Worm (Caenorhabditis elegans) whole organism, mixed stage, embryonic: Measurements from ENCODE around the gene srh-92.

ENCODE experiments used
- bed-3 ChIP-seq: fragments of 200-800 bp; sonication (Bioruptor generic); optimal IDR thresholded peaks from 3 replicates; lab custom pipeline; 2018; ENCODE audit warnings: mild to moderate bottlenecking, missing genetic modification characterization, moderate library complexity, missing compliant biosample characterization
- ceh-39 ChIP-seq: fragments of 150-350 bp; optimal IDR thresholded peaks from 2 replicates; lab custom pipeline; 2014; ENCODE audit warnings: missing biosample characterization, missing genetic modification characterization
- ceh-43 ChIP-seq: fragments of 200-800 bp; sonication (Bioruptor generic); optimal IDR thresholded peaks from 2 replicates; lab custom pipeline; 2018; ENCODE audit warnings: mild to moderate bottlenecking, missing genetic modification characterization, moderate library complexity, missing compliant biosample characterization
- ceh-83 ChIP-seq: fragments of 200-800 bp; sonication (Bioruptor generic); optimal IDR thresholded peaks from 2 replicates; lab custom pipeline; 2018; ENCODE audit warnings: mild to moderate bottlenecking, missing genetic modification characterization, missing compliant biosample characterization
- ces-1 ChIP-seq: fragments of 150-350 bp; optimal IDR thresholded peaks from 2 replicates; lab custom pipeline; 2014; ENCODE audit warnings: missing biosample characterization, missing genetic modification reagents, missing genetic modification characterization
- cnd-1 ChIP-seq: fragments of 200-800 bp; sonication (Bioruptor generic); optimal IDR thresholded peaks from 2 replicates; lab custom pipeline; 2018; ENCODE audit warnings: mild to moderate bottlenecking, missing genetic modification characterization, missing compliant biosample characterization
- drap-1 ChIP-seq: fragments of 200-800 bp; sonication (Bioruptor generic); optimal IDR thresholded peaks from 3 replicates; lab custom pipeline; 2018; ENCODE audit warnings: mild to moderate bottlenecking, missing genetic modification characterization, missing compliant biosample characterization
- elt-1 ChIP-seq: sonication (generic microtip); optimal IDR thresholded peaks from 2 replicates; lab custom pipeline; 2017; ENCODE audit warnings: missing genetic modification characterization, mild to moderate bottlenecking, missing compliant biosample characterization, antibody characterized with exemption, moderate library complexity, borderline replicate concordance; ENCODE audit not compliant: insufficient read depth
- elt-3 ChIP-seq: fragments of 150-350 bp; optimal IDR thresholded peaks from 2 replicates; lab custom pipeline; 2014; ENCODE audit warnings: missing biosample characterization, missing genetic modification characterization
- flh-1 ChIP-seq: fragments of 200-800 bp; sonication (Bioruptor generic); optimal IDR thresholded peaks from 2 replicates; lab custom pipeline; 2018; ENCODE audit warnings: mild to moderate bottlenecking, missing genetic modification characterization, moderate library complexity, missing compliant biosample characterization
- ham-2 ChIP-seq: fragments of 200-800 bp; sonication (Bioruptor generic); optimal IDR thresholded peaks from 2 replicates; lab custom pipeline; 2018; ENCODE audit warnings: mild to moderate bottlenecking, missing genetic modification characterization, missing compliant biosample characterization
- lin-13 ChIP-seq: fragments of 150-350 bp; optimal IDR thresholded peaks from 2 replicates; lab custom pipeline; 2014; ENCODE audit warnings: missing biosample characterization, missing genetic modification characterization
- lin-32 ChIP-seq: fragments of 200-800 bp; sonication (Bioruptor generic); optimal IDR thresholded peaks from 2 replicates; lab custom pipeline; 2018; ENCODE audit warnings: mild to moderate bottlenecking, missing genetic modification characterization, missing compliant biosample characterization
- lsy-2 ChIP-seq: fragments of 150-350 bp; optimal IDR thresholded peaks from 2 replicates; lab custom pipeline; 2014; ENCODE audit warnings: missing biosample characterization, missing genetic modification characterization
- mab-5 ChIP-seq: fragments of 150-350 bp; optimal IDR thresholded peaks from 2 replicates; lab custom pipeline; 2014; ENCODE audit warnings: missing biosample characterization, missing genetic modification characterization
- mep-1 ChIP-seq: fragments of 150-350 bp; optimal IDR thresholded peaks from 2 replicates; lab custom pipeline; 2017; ENCODE audit warnings: missing biosample characterization, missing genetic modification reagents, missing genetic modification characterization, inconsistent platforms
- mls-2 ChIP-seq: sonication (generic microtip); optimal IDR thresholded peaks from 2 replicates; lab custom pipeline; 2016; ENCODE audit warnings: mild to moderate bottlenecking, missing genetic modification characterization, moderate library complexity, missing compliant biosample characterization
- nhr-12 ChIP-seq: fragments of 150-350 bp; optimal IDR thresholded peaks from 2 replicates; lab custom pipeline; 2014; ENCODE audit warnings: missing biosample characterization, missing genetic modification characterization
- nhr-2 ChIP-seq: fragments of 150-350 bp; optimal IDR thresholded peaks from 2 replicates; lab custom pipeline; 2014; ENCODE audit warnings: missing biosample characterization, missing genetic modification characterization
- nhr-237 ChIP-seq: fragments of 150-350 bp; optimal IDR thresholded peaks from 2 replicates; lab custom pipeline; 2014; ENCODE audit warnings: missing biosample characterization, missing genetic modification characterization
- nhr-28 ChIP-seq: fragments of 150-350 bp; optimal IDR thresholded peaks from 2 replicates; lab custom pipeline; 2014; ENCODE audit warnings: missing biosample characterization, missing genetic modification characterization
- nhr-76 ChIP-seq: sonication (generic microtip); optimal IDR thresholded peaks from 2 replicates; lab custom pipeline; 2017; ENCODE audit warnings: missing biosample characterization, missing genetic modification characterization
- pha-4 ChIP-seq: fragments of 150-350 bp; optimal IDR thresholded peaks from 2 replicates; lab custom pipeline; 2018; ENCODE audit warnings: missing biosample characterization, missing genetic modification reagents, missing genetic modification characterization
- sem-2 ChIP-seq: fragments of 200-800 bp; sonication (Bioruptor generic); optimal IDR thresholded peaks from 2 replicates; lab custom pipeline; 2018; ENCODE audit warnings: mild to moderate bottlenecking, missing genetic modification characterization, missing compliant biosample characterization
- snpc-4 ChIP-seq: fragments of 150-350 bp; optimal IDR thresholded peaks from 2 replicates; lab custom pipeline; 2014; ENCODE audit warnings: missing biosample characterization, missing genetic modification characterization
- sptf-1 ChIP-seq: sonication (generic microtip); optimal IDR thresholded peaks from 2 replicates; lab custom pipeline; 2017; ENCODE audit warnings: mild to moderate bottlenecking, missing genetic modification characterization, moderate library complexity, missing compliant biosample characterization
- tbx-8 ChIP-seq: fragments of 200-800 bp; sonication (Bioruptor generic); optimal IDR thresholded peaks from 2 replicates; lab custom pipeline; 2018; ENCODE audit warnings: mild to moderate bottlenecking, missing genetic modification characterization, moderate library complexity, missing compliant biosample characterization
- unc-120 ChIP-seq: sonication (generic microtip); optimal IDR thresholded peaks from 2 replicates; lab custom pipeline; 2017; ENCODE audit warnings: missing genetic modification characterization, missing compliant biosample characterization; ENCODE audit not compliant: poor library complexity, severe bottlenecking
- unc-39 ChIP-seq: fragments of 150-350 bp; optimal IDR thresholded peaks from 2 replicates; lab custom pipeline; 2014; ENCODE audit warnings: missing biosample characterization, missing genetic modification characterization
- unc-62 ChIP-seq: fragments of 150-350 bp; optimal IDR thresholded peaks from 2 replicates; lab custom pipeline; 2014; ENCODE audit warnings: missing biosample characterization, missing genetic modification reagents, missing genetic modification characterization
- zip-8 ChIP-seq: fragments of 150-350 bp; optimal IDR thresholded peaks from 2 replicates; lab custom pipeline; 2014; ENCODE audit warnings: missing biosample characterization, missing genetic modification characterization
- ztf-11 ChIP-seq: fragments of 150-350 bp; optimal IDR thresholded peaks from 2 replicates; lab custom pipeline; 2014; ENCODE audit warnings: missing biosample characterization, missing genetic modification characterization

The srh-92 gene

DNA sequence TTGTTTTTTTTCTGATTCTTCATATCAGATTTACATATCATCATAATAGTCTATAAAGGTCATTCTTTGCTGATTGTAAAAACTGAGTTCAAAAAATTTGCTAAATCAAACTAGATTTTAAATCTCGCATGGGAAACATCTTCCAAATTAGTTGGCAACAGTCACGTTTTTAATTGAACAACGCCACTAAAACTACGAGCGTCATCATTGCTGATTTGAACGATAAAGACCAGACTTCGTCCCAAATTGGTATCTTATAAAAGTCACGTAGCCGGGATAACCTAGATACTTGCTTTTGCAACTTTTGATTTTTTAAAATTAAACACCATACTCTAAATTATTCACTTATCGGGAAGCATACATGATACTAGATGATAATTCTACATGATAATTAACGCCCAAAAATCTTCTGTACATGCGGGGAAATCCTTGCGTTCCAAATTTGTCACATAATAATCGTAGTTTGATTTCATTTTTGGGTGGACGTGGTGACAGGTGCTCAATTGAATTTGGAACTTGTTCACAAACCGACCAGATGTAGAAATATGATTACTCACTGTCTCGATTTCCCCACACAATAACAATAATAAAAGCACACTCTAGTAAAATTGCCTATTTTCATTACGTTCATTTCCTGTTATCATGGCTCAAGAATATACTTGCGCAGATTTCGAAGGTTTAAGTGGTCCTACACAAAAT lies 43.6 kb downstream of the srh-92 start, which contains the start of gene srw-67:
srw-67 (plus strand) TSS at position 643 of the 699 bp plus-strand sequence.
- no peak for TF ChIP-seq nhr-237 (tag; lab: Kevin White, UChicago)
- TF ChIP-seq bed-3, result no peak
- no peak for TF ChIP-seq mab-5 (tag; lab: Kevin White, UChicago)
- no peak for TF ChIP-seq pha-4 (tag; lab: Kevin White, UChicago)
- no peak for TF ChIP-seq ces-1 (GFP tag; lab: Kevin White, UChicago)
- no peak for TF ChIP-seq unc-120 (tag; lab: Kevin White, UChicago)
- TF ChIP-seq lin-13 (tag; lab: Kevin White, UChicago), result no peak
- TF ChIP-seq unc-62, result no peak
- no peak for TF ChIP-seq lsy-2 (tag; lab: Kevin White, UChicago)
- TF ChIP-seq tbx-8 (GFP tag; lab: Kevin White, UChicago), result no peak
- no peak for TF ChIP-seq nhr-28
- no peak for TF ChIP-seq sptf-1 (tag; lab: Kevin White, UChicago)
- TF ChIP-seq, all 35 proteins: peak for 0

ce11 chrV:7416569-7416968 lies 44.2 kb downstream of the srh-92 start:
- TF ChIP-seq elt-1 (tag; lab: Kevin White, UChicago) (no peak), ceh-43 (GFP tag; lab: Kevin White, UChicago) (no peak), sem-2 (GFP tag; lab: Kevin White, UChicago) (no peak), mls-2 (tag; lab: Kevin White, UChicago) (no peak), lin-32 (no peak), tbx-8 (GFP tag; lab: Kevin White, UChicago) (no peak), cnd-1 (tag; lab: Kevin White, UChicago) (no peak), unc-39 (tag; lab: Kevin White, UChicago) (no peak), unc-62 (no peak), nhr-12 (no peak), zip-8 (no peak), drap-1 (GFP tag; lab: Kevin White, UChicago) (no peak), snpc-4 (no peak), lsy-2 (tag; lab: Kevin White, UChicago) (no peak), nhr-28 (no peak), ceh-39 (tag; lab: Kevin White, UChicago) (no peak), mab-5 (tag; lab: Kevin White, UChicago) (no peak), ztf-11 (tag; lab: Kevin White, UChicago) (no peak), pha-4 (tag; lab: Kevin White, UChicago) (no peak), unc-120 (tag; lab: Kevin White, UChicago) (no peak)

DNA sequence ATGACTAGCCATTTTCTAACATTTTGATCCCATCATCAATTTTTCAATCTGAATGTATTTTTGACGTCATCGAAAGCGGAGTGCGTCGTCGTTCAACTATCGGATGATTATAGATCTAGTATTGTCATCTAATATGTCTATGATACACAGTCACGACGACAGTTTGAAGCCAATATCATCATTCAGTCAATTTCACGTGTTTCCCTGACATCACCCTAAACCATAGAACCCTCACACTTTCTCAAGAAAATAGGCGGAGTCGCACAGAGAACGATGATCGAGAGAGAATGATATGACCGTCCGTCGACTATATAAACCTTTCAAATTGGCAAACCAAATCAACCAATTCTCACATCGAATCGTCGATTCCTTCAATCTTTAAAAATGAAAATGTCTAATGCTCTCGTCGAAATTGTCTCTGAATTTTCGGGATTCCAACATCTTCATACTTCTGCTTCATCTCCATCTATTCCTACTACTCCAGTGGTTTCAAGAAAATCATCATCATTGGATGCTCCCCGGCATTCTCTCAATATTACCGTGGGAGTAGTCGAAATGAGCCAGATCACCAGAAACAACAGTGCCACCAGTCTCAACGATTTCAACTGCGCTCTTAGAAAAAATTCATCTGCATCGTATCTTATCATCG lies 44.9 kb downstream of the srh-92 start, which contains the start of gene F18E3.13:
F18E3.13 (plus strand) TSS at position 385 of the 649 bp plus-strand sequence.
- TF ChIP-seq elt-3 (tag; lab: Kevin White, UChicago) (peak; percentile 22), lin-32 (no peak), cnd-1 (tag; lab: Kevin White, UChicago) (no peak), elt-1 (tag; lab: Kevin White, UChicago) (no peak), sem-2 (GFP tag; lab: Kevin White, UChicago) (no peak), pha-4 (tag; lab: Kevin White, UChicago) (no peak), ceh-39 (tag; lab: Kevin White, UChicago) (no peak), ztf-11 (tag; lab: Kevin White, UChicago) (no peak), nhr-2 (tag; lab: Kevin White, UChicago) (no peak), ces-1 (GFP tag; lab: Kevin White, UChicago) (no peak), ham-2 (no peak), mep-1 (no peak), flh-1 (GFP tag; lab: Kevin White, UChicago) (no peak), unc-62 (peak; percentile 69), nhr-76 (tag; lab: Kevin White, UChicago) (no peak), nhr-12 (no peak), bed-3 (no peak)

- no peak for TF ChIP-seq ztf-11 (tag; lab: Kevin White, UChicago)
- no peak for TF ChIP-seq ceh-83 (GFP tag; lab: Kevin White, UChicago)
- TF ChIP-seq unc-39 (tag; lab: Kevin White, UChicago), result no peak
- no peak for TF ChIP-seq bed-3
- no peak for TF ChIP-seq cnd-1 (tag; lab: Kevin White, UChicago)
Observed at ce11 chrV:7414909-7415308, 45.9 kb downstream of the srh-92 start, which contains the start of gene F18E3.12. Gene F18E3.12 (plus strand): TSS chrV:7414985.
